Fruit fly (Drosophila melanogaster) whole organism, embryonic: ENCODE data around the gene Dfd.

ENCODE experiments used
- C15 ChIP-seq: fragments of 200-800 bp; sonication (Bioruptor generic); IDR thresholded peaks from 3 replicates; pipeline ENCODE4 v1.3.6; 2022; ENCODE audit warnings: missing biosample characterization, missing genetic modification characterization
- CG10366 ChIP-seq: fragments of 200-800 bp; sonication (Bioruptor generic); IDR thresholded peaks from 2 replicates; pipeline ENCODE4 v1.3.6; 2022; ENCODE audit warnings: missing biosample characterization, missing genetic modification characterization
- CG3847 ChIP-seq: fragments of 200-800 bp; sonication (Bioruptor generic); IDR thresholded peaks from 2 replicates; pipeline ENCODE4 v1.3.6; 2022; ENCODE audit warnings: missing biosample characterization, missing genetic modification characterization
- Ets65A ChIP-seq: fragments of 200-800 bp; sonication (Bioruptor generic); peaks from one replicate; lab custom pipeline; 2016; ENCODE audit warnings: missing biosample characterization, missing genetic modification characterization
- Rx ChIP-seq: fragments of 200-800 bp; sonication (Bioruptor generic); IDR thresholded peaks from 2 replicates; pipeline ENCODE4 v1.3.6; 2022; ENCODE audit warnings: missing biosample characterization, missing genetic modification characterization
- Sin3A ChIP-seq: fragments of >200 bp; optimal IDR thresholded peaks from 2 replicates; lab custom pipeline; 2018
- Sox102F ChIP-seq: fragments of 200-800 bp; sonication (Bioruptor generic); optimal IDR thresholded peaks from 2 replicates; lab custom pipeline; 2018; ENCODE audit warnings: missing biosample characterization, mild to moderate bottlenecking, missing genetic modification characterization, moderate library complexity
- esg ChIP-seq: fragments of 200-800 bp; sonication (Bioruptor generic); conservative IDR thresholded peaks from 2 replicates; pipeline ENCODE4 v1.3.6; 2022; ENCODE audit warnings: missing biosample characterization, missing genetic modification characterization
- eve ChIP-seq, 2 experiments: fragments of >200 bp; optimal IDR thresholded peaks; 2 replicates each; lab custom pipeline; 2017; ENCODE audit warnings: missing biosample characterization in 2 of 2, missing genetic modification characterization in 2 of 2
- eyg ChIP-seq: fragments of 200-800 bp; sonication (Bioruptor generic); optimal IDR thresholded peaks from 3 replicates; lab custom pipeline; 2016; ENCODE audit warnings: missing biosample characterization, missing genetic modification characterization
- pnt ChIP-seq: fragments of 200-800 bp; sonication (Bioruptor generic); optimal IDR thresholded peaks from 3 replicates; lab custom pipeline; 2016; ENCODE audit warnings: missing biosample characterization, missing genetic modification characterization

DNA sequence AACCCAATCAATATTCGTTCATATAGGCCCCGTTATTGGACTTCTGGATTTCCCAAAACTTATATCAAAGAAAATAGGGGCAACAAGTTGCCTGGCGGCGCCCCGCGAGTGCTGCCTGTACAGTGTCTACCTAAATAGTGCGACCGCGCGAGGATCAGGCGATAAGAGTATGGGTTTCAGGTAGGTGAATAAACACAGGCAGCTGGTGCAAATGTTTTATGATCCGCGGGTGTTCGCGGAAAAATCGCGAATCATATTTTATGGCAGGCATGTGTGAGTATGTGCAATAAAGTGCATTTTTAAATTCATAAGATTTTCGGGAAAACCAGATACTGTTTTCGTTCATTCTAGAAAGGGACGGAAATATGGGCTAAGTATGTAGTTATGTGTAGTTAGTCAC lies 36.2 kb upstream of the Dfd start:
- TF ChIP-seq Sin3A (no peak), eve (GFP tag; optimal IDR thresholded peaks at IDR 0.05; lab: Kevin White, UChicago) (no peak), eyg (GFP tag; lab: Kevin White, UChicago) (no peak), CG3847 (GFP tag; lab: Robert Waterston, UW) (no peak), Sox102F (GFP tag; lab: Kevin White, UChicago) (no peak), pnt (GFP tag; lab: Kevin White, UChicago) (no peak), Rx (GFP tag; lab: Robert Waterston, UW) (no peak), esg (GFP tag; lab: Robert Waterston, UW) (no peak), Ets65A (no peak), C15 (GFP tag; lab: Robert Waterston, UW) (0 out of 3 replicates have a peak, but pooled peaks have one; percentile 18), CG10366 (GFP tag; lab: Robert Waterston, UW) (no peak)
